Fruit fly (Drosophila melanogaster) whole organism, embryonic: Measurements from ENCODE around the gene CG14427.

Experiments used
- Antp ChIP-seq: fragments of 200-800 bp; sonication (Bioruptor generic); optimal IDR thresholded peaks from 3 replicates; lab custom pipeline; 2016; ENCODE audit warnings: missing biosample characterization, missing genetic modification characterization
- Atf3 ChIP-seq: fragments of 200-800 bp; sonication (Bioruptor generic); optimal IDR thresholded peaks from 3 replicates; lab custom pipeline; 2016; ENCODE audit warnings: missing biosample characterization, missing genetic modification characterization
- Bgb ChIP-seq: fragments of 200-800 bp; sonication (Bioruptor generic); IDR thresholded peaks from 2 replicates; pipeline ENCODE4 v1.3.6; 2022; ENCODE audit warnings: missing biosample characterization, missing genetic modification characterization; ENCODE audit not compliant: partially characterized antibody
- BtbVII ChIP-seq: fragments of 200-800 bp; sonication (Bioruptor generic); optimal IDR thresholded peaks from 3 replicates; lab custom pipeline; 2017; ENCODE audit warnings: missing biosample characterization, mild to moderate bottlenecking, missing genetic modification characterization
- CG11504 ChIP-seq: fragments of 200-800 bp; sonication (Bioruptor generic); optimal IDR thresholded peaks from 3 replicates; lab custom pipeline; 2019; ENCODE audit warnings: missing biosample characterization, mild to moderate bottlenecking, missing genetic modification characterization, moderate library complexity
- CG11560 ChIP-seq: fragments of 200-800 bp; sonication (Bioruptor generic); IDR thresholded peaks from 3 replicates; pipeline ENCODE4 v1.3.6; 2022; ENCODE audit warnings: missing biosample characterization, missing genetic modification characterization
- CG11723 ChIP-seq: fragments of 200-800 bp; sonication (Bioruptor generic); optimal IDR thresholded peaks from 2 replicates; lab custom pipeline; 2017; ENCODE audit warnings: missing biosample characterization, mild to moderate bottlenecking, missing genetic modification characterization
- CG12236 ChIP-seq: fragments of 200-800 bp; sonication (Bioruptor generic); optimal IDR thresholded peaks from 2 replicates; lab custom pipeline; 2016; ENCODE audit warnings: missing biosample characterization, missing genetic modification characterization
- CG13123 ChIP-seq: fragments of 200-800 bp; sonication (Bioruptor generic); optimal IDR thresholded peaks from 2 replicates; lab custom pipeline; 2016; ENCODE audit warnings: missing biosample characterization, missing genetic modification characterization
- CG14014 ChIP-seq: fragments of 200-800 bp; sonication (Bioruptor generic); IDR thresholded peaks from 2 replicates; pipeline ENCODE4 v1.3.6; 2022; ENCODE audit warnings: missing biosample characterization, missing genetic modification characterization
- CG1647 ChIP-seq: fragments of 200-800 bp; sonication (Bioruptor generic); optimal IDR thresholded peaks from 3 replicates; lab custom pipeline; 2016; ENCODE audit warnings: missing biosample characterization, missing genetic modification characterization
- CG16863 ChIP-seq: fragments of 200-800 bp; sonication (Bioruptor generic); optimal IDR thresholded peaks from 3 replicates; lab custom pipeline; 2016; ENCODE audit warnings: missing biosample characterization, missing genetic modification characterization
- CG17328 ChIP-seq: fragments of 200-800 bp; sonication (Bioruptor generic); IDR thresholded peaks from 2 replicates; pipeline ENCODE4 v1.3.6; 2022; ENCODE audit warnings: missing biosample characterization, missing genetic modification characterization
- CG17361 ChIP-seq: fragments of 200-800 bp; sonication (Bioruptor generic); IDR thresholded peaks from 3 replicates; pipeline ENCODE4 v1.3.6; 2022; ENCODE audit warnings: missing biosample characterization, missing genetic modification characterization
- CG1792 ChIP-seq: fragments of 200-800 bp; sonication (Bioruptor generic); optimal IDR thresholded peaks from 2 replicates; lab custom pipeline; 2016; ENCODE audit warnings: missing biosample characterization, missing genetic modification characterization
- CG2199 ChIP-seq: fragments of 200-800 bp; sonication (Bioruptor generic); IDR thresholded peaks from 3 replicates; pipeline ENCODE4 v1.3.6; 2022; ENCODE audit warnings: missing biosample characterization, missing genetic modification characterization
- CG30020 ChIP-seq: fragments of 200-800 bp; optimal IDR thresholded peaks from 2 replicates; lab custom pipeline; 2019; ENCODE audit warnings: missing biosample characterization, mild to moderate bottlenecking, missing genetic modification characterization, moderate library complexity
- CG3726 ChIP-seq: fragments of 200-800 bp; sonication (Bioruptor generic); IDR thresholded peaks from 3 replicates; pipeline ENCODE4, ENCODE4 v1.3.6; 2022; ENCODE audit warnings: missing biosample characterization, missing genetic modification characterization
- CG4282 ChIP-seq: fragments of 200-800 bp; sonication (Bioruptor generic); optimal IDR thresholded peaks from 2 replicates; lab custom pipeline; 2016; ENCODE audit warnings: missing biosample characterization, missing genetic modification characterization
- CG4820 ChIP-seq: fragments of 200-800 bp; sonication (Bioruptor generic); optimal IDR thresholded peaks from 3 replicates; lab custom pipeline; 2016; ENCODE audit warnings: missing biosample characterization, missing genetic modification characterization
- CG5180 ChIP-seq: fragments of 200-800 bp; sonication (Bioruptor generic); optimal IDR thresholded peaks from 3 replicates; lab custom pipeline; 2017; ENCODE audit warnings: missing biosample characterization, missing genetic modification characterization, mild to moderate bottlenecking, moderate library complexity, missing genetic modification reagents
- CG7357 ChIP-seq: fragments of 200-800 bp; sonication (Bioruptor generic); IDR thresholded peaks from 3 replicates; pipeline ENCODE4 v1.3.6; 2022; ENCODE audit warnings: missing biosample characterization, missing genetic modification characterization
- CG7987 ChIP-seq: fragments of 200-800 bp; sonication (Bioruptor generic); optimal IDR thresholded peaks from 2 replicates; lab custom pipeline; 2018; ENCODE audit warnings: missing biosample characterization, mild to moderate bottlenecking, missing genetic modification characterization, moderate library complexity
- CG8089 ChIP-seq: fragments of 200-800 bp; sonication (Bioruptor generic); optimal IDR thresholded peaks from 3 replicates; lab custom pipeline; 2016; ENCODE audit warnings: missing biosample characterization, missing genetic modification characterization
- CG9609 ChIP-seq: fragments of 200-800 bp; sonication (Bioruptor generic); optimal IDR thresholded peaks from 3 replicates; lab custom pipeline; 2016; ENCODE audit warnings: missing biosample characterization, missing genetic modification characterization
- CG9817 ChIP-seq: fragments of 200-800 bp; sonication (Bioruptor generic); optimal IDR thresholded peaks from 2 replicates; lab custom pipeline; 2018; ENCODE audit warnings: missing biosample characterization, mild to moderate bottlenecking, missing genetic modification characterization, moderate library complexity
- Chrac-16 ChIP-seq: fragments of 200-800 bp; sonication (Bioruptor generic); optimal IDR thresholded peaks from 3 replicates; lab custom pipeline; 2016; ENCODE audit warnings: missing biosample characterization, missing genetic modification characterization
- CoRest ChIP-seq: fragments of 200-800 bp; sonication (Bioruptor generic); optimal IDR thresholded peaks from 3 replicates; lab custom pipeline; 2018; ENCODE audit warnings: missing biosample characterization, mild to moderate bottlenecking, missing genetic modification characterization, moderate library complexity
- Doc3 ChIP-seq: fragments of 200-800 bp; sonication (Bioruptor generic); IDR thresholded peaks from 3 replicates; pipeline ENCODE4 v1.3.6; 2022; ENCODE audit warnings: missing biosample characterization, missing genetic modification characterization; ENCODE audit not compliant: partially characterized antibody
- Elba2 ChIP-seq: fragments of 200-800 bp; sonication (Bioruptor generic); optimal IDR thresholded peaks from 3 replicates; lab custom pipeline; 2016; ENCODE audit warnings: missing biosample characterization, missing genetic modification characterization
- Ets97D ChIP-seq: fragments of 200-800 bp; sonication (Bioruptor generic); optimal IDR thresholded peaks from 3 replicates; lab custom pipeline; 2016; ENCODE audit warnings: missing biosample characterization, missing genetic modification characterization
- Hr78 ChIP-seq, 2 experiments: fragments of 200-800 bp in 1 of 2; fragments of >200 bp in 1 of 2; sonication (Bioruptor generic) in 1 of 2; optimal IDR thresholded peaks; 2 replicates each; lab custom pipeline; 2017 to 2019; ENCODE audit warnings: missing biosample characterization in 2 of 2, missing genetic modification characterization in 2 of 2, mild to moderate bottlenecking in 1 of 2, moderate library complexity in 1 of 2
- Mad ChIP-seq: fragments of 200-800 bp; sonication (Bioruptor generic); optimal IDR thresholded peaks from 2 replicates; lab custom pipeline; 2016; ENCODE audit warnings: missing biosample characterization, missing genetic modification characterization
- NC2β ChIP-seq: fragments of 200-800 bp; sonication (Bioruptor generic); optimal IDR thresholded peaks from 2 replicates; lab custom pipeline; 2016; ENCODE audit warnings: missing biosample characterization, missing genetic modification characterization
- NfI ChIP-seq: fragments of 200-800 bp; sonication (Bioruptor generic); optimal IDR thresholded peaks from 3 replicates; lab custom pipeline; 2018; ENCODE audit warnings: missing biosample characterization, mild to moderate bottlenecking, missing genetic modification characterization, moderate library complexity
- Six4 ChIP-seq: fragments of 200-800 bp; sonication (Bioruptor generic); optimal IDR thresholded peaks from 2 replicates; lab custom pipeline; 2016; ENCODE audit warnings: missing biosample characterization, missing genetic modification characterization
- aop ChIP-seq: fragments of 200-800 bp; sonication (Bioruptor generic); IDR thresholded peaks from 2 replicates; pipeline ENCODE4 v1.3.6; 2022; ENCODE audit warnings: missing biosample characterization, missing genetic modification characterization
- ase ChIP-seq: fragments of 200-800 bp; sonication (Bioruptor generic); IDR thresholded peaks from 3 replicates; pipeline ENCODE4 v1.3.6; 2022; ENCODE audit warnings: missing biosample characterization, missing genetic modification characterization
- bab2 ChIP-seq: fragments of 200-800 bp; sonication (Bioruptor generic); optimal IDR thresholded peaks from 2 replicates; lab custom pipeline; 2016; ENCODE audit warnings: missing biosample characterization, missing genetic modification characterization
- dan ChIP-seq: fragments of 200-800 bp; sonication (Bioruptor generic); IDR thresholded peaks from 2 replicates; pipeline ENCODE4 v1.3.6; 2022; ENCODE audit warnings: missing biosample characterization, missing genetic modification characterization
- disco-r ChIP-seq: fragments of 200-800 bp; sonication (Bioruptor generic); optimal IDR thresholded peaks from 2 replicates; lab custom pipeline; 2016; ENCODE audit warnings: missing biosample characterization, missing genetic modification characterization
- emc ChIP-seq: fragments of 200-800 bp; sonication (Bioruptor generic); optimal IDR thresholded peaks from 2 replicates; lab custom pipeline; 2016; ENCODE audit warnings: missing biosample characterization, missing genetic modification characterization
- ewg ChIP-seq: fragments of 200-800 bp; sonication (Bioruptor generic); optimal IDR thresholded peaks from 3 replicates; lab custom pipeline; 2017; ENCODE audit warnings: mild to moderate bottlenecking, missing biosample characterization, missing genetic modification reagents, missing genetic modification characterization
- fd102C ChIP-seq: fragments of 200-800 bp; sonication (Bioruptor generic); optimal IDR thresholded peaks from 2 replicates; lab custom pipeline; 2018; ENCODE audit warnings: missing biosample characterization, mild to moderate bottlenecking, missing genetic modification characterization, moderate library complexity
- gt ChIP-seq: fragments of 200-800 bp; sonication (Bioruptor generic); IDR thresholded peaks from 2 replicates; pipeline ENCODE4 v1.3.6; 2022; ENCODE audit warnings: missing biosample characterization, missing genetic modification characterization
- oc ChIP-seq: fragments of 200-800 bp; sonication (Bioruptor generic); optimal IDR thresholded peaks from 2 replicates; lab custom pipeline; 2018; ENCODE audit warnings: missing biosample characterization, mild to moderate bottlenecking, missing genetic modification characterization, moderate library complexity
- pzg ChIP-seq: fragments of 200-800 bp; sonication (Bioruptor generic); optimal IDR thresholded peaks from 3 replicates; lab custom pipeline; 2018; ENCODE audit warnings: missing biosample characterization, mild to moderate bottlenecking, missing genetic modification characterization, moderate library complexity
- seq ChIP-seq: fragments of 200-800 bp; sonication (Bioruptor generic); IDR thresholded peaks from 2 replicates; pipeline ENCODE4 v1.3.6; 2022; ENCODE audit warnings: missing biosample characterization, missing genetic modification characterization
- sisA ChIP-seq: fragments of 200-800 bp; sonication (Bioruptor generic); IDR thresholded peaks from 2 replicates; pipeline ENCODE4 v1.3.6; 2022; ENCODE audit warnings: missing biosample characterization, missing genetic modification characterization
- slbo ChIP-seq: fragments of 200-800 bp; sonication (Bioruptor generic); IDR thresholded peaks from 2 replicates; pipeline ENCODE4 v1.3.6; 2022; ENCODE audit warnings: missing biosample characterization, missing genetic modification characterization
- tna ChIP-seq: fragments of 200-800 bp; sonication (Bioruptor generic); IDR thresholded peaks from 2 replicates; pipeline ENCODE4 v1.3.6; 2022; ENCODE audit warnings: missing biosample characterization, missing genetic modification characterization; ENCODE audit not compliant: partially characterized antibody

CG14427 gene

dm6 chrX:6993753-6994152, 46.6 kb upstream of the CG14427 start (continued):
- TF ChIP-seq slbo (GFP tag; lab: Robert Waterston, UW) (peak; percentile 86), CG17328 (GFP tag; lab: Robert Waterston, UW) (peak; percentile 77), bab2 (GFP tag; lab: Kevin White, UChicago) (peak; percentile 47), CG16863 (GFP tag; lab: Kevin White, UChicago) (peak; percentile 65), Ets97D (GFP tag; lab: Kevin White, UChicago) (no peak), CG13123 (no peak), CG4820 (GFP tag; lab: Kevin White, UChicago) (peak; percentile 63), CG4282 (GFP tag; lab: Kevin White, UChicago) (peak; percentile 42), fd102C (no peak), Chrac-16 (GFP tag; lab: Kevin White, UChicago) (peak; percentile 45), CG17361 (GFP tag; lab: Robert Waterston, UW) (peak; percentile 75), CG1647 (GFP tag; lab: Kevin White, UChicago) (peak; percentile 44), NfI (GFP tag; lab: Kevin White, UChicago) (peak; percentile 61), CG2199 (GFP tag; lab: Robert Waterston, UW) (peak; percentile 57; the same call in 1 of the 3 replicates), BtbVII (GFP tag; lab: Kevin White, UChicago) (peak; percentile 18), CG9817 (tag; lab: Kevin White, UChicago) (peak; percentile 65), sisA (GFP tag; lab: Robert Waterston, UW) (peak; percentile 76), dan (GFP tag; lab: Robert Waterston, UW) (0 out of 2 replicates have a peak, but pooled peaks have one; percentile 22), emc (peak; percentile 1), CG7987 (peak; percentile 60), CG12236 (GFP tag; lab: Kevin White, UChicago) (peak; percentile 26), CG14014 (GFP tag; lab: Robert Waterston, UW) (peak; percentile 81), CG30020 (tag; lab: Kevin White, UChicago) (no peak), pzg (no peak), CG11504 (peak; percentile 74), Six4 (GFP tag; lab: Kevin White, UChicago) (peak; percentile 49), ase (GFP tag; lab: Robert Waterston, UW) (peak; percentile 75; the same call in 2 of the 3 replicates), CG5180 (GFP tag; lab: Kevin White, UChicago) (peak; percentile 41), aop (no peak), oc (peak; percentile 10), Bgb (no peak), CoRest (tag; lab: Kevin White, UChicago) (peak; percentile 73), Hr78 (GFP tag; optimal IDR thresholded peaks at IDR 0.05; lab: Kevin White, UChicago) (no peak), CG3726 (GFP tag; lab: Robert Waterston, UW) (no peak), Elba2 (GFP tag; lab: Kevin White, UChicago) (no peak), seq (GFP tag; lab: Robert Waterston, UW) (peak; percentile 76), disco-r (GFP tag; lab: Kevin White, UChicago) (no peak), CG11560 (tag; lab: Robert Waterston, UW) (peak; percentile 61; the same call in 1 of the 3 replicates), gt (GFP tag; lab: Robert Waterston, UW) (peak; percentile 62), Antp (peak; percentile 68), NC2β (GFP tag; lab: Kevin White, UChicago) (peak; percentile 72), ewg (GFP tag; lab: Kevin White, UChicago) (peak; percentile 46), CG7357 (GFP tag; lab: Robert Waterston, UW) (peak; percentile 63; the same call in 1 of the 3 replicates), CG1792 (GFP tag; lab: Kevin White, UChicago) (peak; percentile 70), Atf3 (GFP tag; lab: Kevin White, UChicago) (peak; percentile 23), CG11723 (GFP tag; lab: Kevin White, UChicago) (peak; percentile 28), CG8089 (GFP tag; lab: Kevin White, UChicago) (peak; percentile 57), Mad (peak; percentile 61), CG9609 (peak; percentile 38), Doc3 (no peak), tna (GFP tag; lab: Robert Waterston, UW) (no peak)
